Worm (Caenorhabditis elegans): Measurements from ENCODE around the gene M02D8.5.

DNA sequence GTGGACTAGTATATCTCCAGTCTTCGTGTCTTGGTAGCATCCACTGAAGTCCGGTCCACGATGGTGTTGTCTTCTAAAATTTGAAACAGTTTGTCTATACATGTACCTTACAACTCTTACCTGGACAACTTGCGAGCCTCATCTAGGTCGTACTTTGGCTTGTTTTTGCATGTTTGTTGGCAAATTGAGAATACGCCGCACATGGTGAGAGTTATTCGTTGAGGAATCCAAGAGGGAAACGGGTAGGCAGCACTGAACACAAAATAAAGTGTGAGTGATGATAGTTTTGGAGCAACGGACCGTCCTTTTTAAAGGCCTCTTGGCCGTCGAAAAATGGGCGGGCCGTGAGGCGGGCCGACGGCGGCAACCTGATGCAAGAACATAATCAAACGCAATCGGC, 10.7 kb downstream of the M02D8.5 start, which contains the start of gene asns-2:
- TF ChIP-seq him-1 (tag; optimal IDR thresholded peaks at IDR 0.05) (no peak), W03F9.2 (tag; optimal IDR thresholded peaks at IDR 0.05) (no peak), dao-5 (tag; optimal IDR thresholded peaks at IDR 0.05) (no peak)
